Worm (Caenorhabditis elegans) whole organism, midembryonic: ENCODE results near the gene mtm-6.

Experiments used
- T22C8.4 ChIP-seq: fragments of 200-800 bp; sonication (Bioruptor generic); IDR thresholded peaks from 2 replicates; pipeline ENCODE4 v1.3.6; 2022; ENCODE audit warnings: missing genetic modification characterization, missing compliant biosample characterization
- cog-1 ChIP-seq: sonication (generic microtip); optimal IDR thresholded peaks from 2 replicates; lab custom pipeline; 2016; ENCODE audit warnings: missing genetic modification characterization, missing compliant biosample characterization
- flt-1 ChIP-seq: fragments of 200-800 bp; sonication (Bioruptor generic); IDR thresholded peaks from 2 replicates; pipeline ENCODE4 v1.3.6; 2022; ENCODE audit warnings: missing genetic modification characterization, missing compliant biosample characterization
- klf-2 ChIP-seq: fragments of 200-800 bp; sonication (Bioruptor generic); conservative IDR thresholded peaks from 2 replicates; pipeline ENCODE4 v1.3.6; 2022; ENCODE audit warnings: missing genetic modification reagents, missing genetic modification characterization, missing compliant biosample characterization
- med-1 ChIP-seq: sonication (generic microtip); optimal IDR thresholded peaks from 2 replicates; lab custom pipeline; 2017; ENCODE audit warnings: missing genetic modification characterization, mild to moderate bottlenecking, missing compliant biosample characterization, antibody characterized with exemption, missing genetic modification reagents; ENCODE audit not compliant: insufficient read depth
- ref-1 ChIP-seq: fragments of 200-800 bp; sonication (Bioruptor generic); conservative IDR thresholded peaks from 2 replicates; pipeline ENCODE4 v1.3.6; 2022; ENCODE audit warnings: missing genetic modification reagents, missing genetic modification characterization, missing compliant biosample characterization
- tab-1 ChIP-seq: fragments of 200-800 bp; sonication (Bioruptor generic); IDR thresholded peaks from 2 replicates; pipeline ENCODE4 v1.3.6; 2022; ENCODE audit warnings: missing genetic modification characterization, missing compliant biosample characterization
- ztf-23 ChIP-seq: fragments of 200-800 bp; sonication (Bioruptor generic); IDR thresholded peaks from 2 replicates; pipeline ENCODE4 v1.3.6; 2022; ENCODE audit warnings: missing genetic modification reagents, missing genetic modification characterization, missing compliant biosample characterization
- ztf-29 ChIP-seq: fragments of 200-800 bp; sonication (Bioruptor generic); IDR thresholded peaks from 2 replicates; pipeline ENCODE4 v1.3.6; 2022; ENCODE audit warnings: missing genetic modification reagents, missing genetic modification characterization, missing compliant biosample characterization

The mtm-6 gene

ce11 chrIII:13346785-13347184, at the start of gene mtm-6:
Gene mtm-6 (plus strand): TSS chrIII:13347085.
- no peak for TF ChIP-seq ztf-29 (GFP tag; lab: Robert Waterston, UW)
- no peak for TF ChIP-seq ref-1 (GFP tag; lab: Robert Waterston, UW)
- no peak for TF ChIP-seq tab-1 (GFP tag; lab: Robert Waterston, UW)
- no peak for TF ChIP-seq T22C8.4 (GFP tag; lab: Robert Waterston, UW)
- TF ChIP-seq cog-1 (tag; lab: Kevin White, UChicago) = no peak
- no peak for TF ChIP-seq flt-1 (GFP tag; lab: Robert Waterston, UW)
- no peak for TF ChIP-seq klf-2 (GFP tag; lab: Robert Waterston, UW)
- no peak for TF ChIP-seq ztf-23 (GFP tag; lab: Robert Waterston, UW)
- no peak for TF ChIP-seq med-1

ce11 chrIII:13298722-13299431, 48.0 kb upstream of the mtm-6 start, which contains the start of gene pgm-2:
Gene pgm-2 (plus strand): TSS chrIII:13299378.
- TF ChIP-seq T22C8.4 (GFP tag; lab: Robert Waterston, UW) (no peak), med-1 (no peak), klf-2 (GFP tag; lab: Robert Waterston, UW) (no peak), tab-1 (GFP tag; lab: Robert Waterston, UW) (no peak), ztf-23 (GFP tag; lab: Robert Waterston, UW) (no peak), ztf-29 (GFP tag; lab: Robert Waterston, UW) (no peak), flt-1 (GFP tag; lab: Robert Waterston, UW) (no peak), ref-1 (GFP tag; lab: Robert Waterston, UW) (no peak), cog-1 (tag; lab: Kevin White, UChicago) (no peak)

ce11 chrIII:13301983-13302382, 44.9 kb upstream of the mtm-6 start:
- TF ChIP-seq flt-1 (GFP tag; lab: Robert Waterston, UW) (0 out of 2 replicates have a peak, but pooled peaks have one; percentile 12), ztf-29 (GFP tag; lab: Robert Waterston, UW) (no peak)

- TF ChIP-seq flt-1 (GFP tag; lab: Robert Waterston, UW) (no peak), T22C8.4 (GFP tag; lab: Robert Waterston, UW) (no peak), tab-1 (GFP tag; lab: Robert Waterston, UW) (no peak), med-1 (no peak), ztf-29 (GFP tag; lab: Robert Waterston, UW) (no peak), ref-1 (GFP tag; lab: Robert Waterston, UW) (no peak), klf-2 (GFP tag; lab: Robert Waterston, UW) (no peak), cog-1 (tag; lab: Kevin White, UChicago) (no peak), ztf-23 (GFP tag; lab: Robert Waterston, UW) (no peak)
These were observed 44.3 kb upstream of the mtm-6 start for ce11 chrIII:13302578-13302977.

ce11 chrIII:13305537-13305936, 41.3 kb upstream of the mtm-6 start:
- no peak for TF ChIP-seq ztf-29 (GFP tag; lab: Robert Waterston, UW)
- no peak for TF ChIP-seq med-1
- TF ChIP-seq ref-1 (GFP tag; lab: Robert Waterston, UW) = no peak
- TF ChIP-seq ztf-23 (GFP tag; lab: Robert Waterston, UW) = no peak
- TF ChIP-seq T22C8.4 (GFP tag; lab: Robert Waterston, UW) = no peak
- no peak for TF ChIP-seq tab-1 (GFP tag; lab: Robert Waterston, UW)
- TF ChIP-seq flt-1 (GFP tag; lab: Robert Waterston, UW) = no peak
- no peak for TF ChIP-seq klf-2 (GFP tag; lab: Robert Waterston, UW)
- TF ChIP-seq cog-1 (tag; lab: Kevin White, UChicago) = no peak

- TF ChIP-seq tab-1 (GFP tag; lab: Robert Waterston, UW) (no peak), T22C8.4 (GFP tag; lab: Robert Waterston, UW) (no peak), cog-1 (tag; lab: Kevin White, UChicago) (no peak), ztf-23 (GFP tag; lab: Robert Waterston, UW) (no peak), flt-1 (GFP tag; lab: Robert Waterston, UW) (no peak), ztf-29 (GFP tag; lab: Robert Waterston, UW) (no peak), ref-1 (GFP tag; lab: Robert Waterston, UW) (no peak), med-1 (no peak), klf-2 (GFP tag; lab: Robert Waterston, UW) (no peak)
These were observed 39.8 kb upstream of the mtm-6 start, which contains the start of the genes klp-19 and slc-36.1 for ce11 chrIII:13307107-13307506. Gene klp-19 (minus strand): TSS chrIII:13307259. Gene slc-36.1 (plus strand): TSS chrIII:13307502.

- TF ChIP-seq T22C8.4 (GFP tag; lab: Robert Waterston, UW) (no peak), tab-1 (GFP tag; lab: Robert Waterston, UW) (no peak)
These were observed 36.3 kb upstream of the mtm-6 start for ce11 chrIII:13310552-13310951.

ce11 chrIII:13313788-13314187, 33.1 kb upstream of the mtm-6 start, which contains the start of gene Y43F4B.10:
Gene Y43F4B.10 (plus strand): TSS chrIII:13314068.
- TF ChIP-seq cog-1 (tag; lab: Kevin White, UChicago) (no peak), tab-1 (GFP tag; lab: Robert Waterston, UW) (no peak), flt-1 (GFP tag; lab: Robert Waterston, UW) (no peak), T22C8.4 (GFP tag; lab: Robert Waterston, UW) (0 out of 2 replicates have a peak, but pooled peaks have one; percentile 38), ref-1 (GFP tag; lab: Robert Waterston, UW) (no peak), ztf-23 (GFP tag; lab: Robert Waterston, UW) (no peak)

- TF ChIP-seq flt-1 (GFP tag; lab: Robert Waterston, UW) = no peak
- TF ChIP-seq ref-1 (GFP tag; lab: Robert Waterston, UW) = no peak
- TF ChIP-seq cog-1 (tag; lab: Kevin White, UChicago) = no peak
- TF ChIP-seq med-1 = no peak
- TF ChIP-seq ztf-23 (GFP tag; lab: Robert Waterston, UW) = no peak
- no peak for TF ChIP-seq klf-2 (GFP tag; lab: Robert Waterston, UW)
These were observed 32.2 kb upstream of the mtm-6 start for ce11 chrIII:13314636-13315035.
